Worm (Caenorhabditis elegans) whole organism, young adult: Measurements from ENCODE around the gene T21E8.4.

Experiments
- B0035.1 ChIP-seq: sonication (generic microtip); optimal IDR thresholded peaks from 2 replicates; lab custom pipeline; 2016; ENCODE audit warnings: missing genetic modification characterization, mild to moderate bottlenecking, missing compliant biosample characterization, missing genotype, missing genetic modification reagents
- F22D6.2 ChIP-seq: sonication (generic microtip); optimal IDR thresholded peaks from 2 replicates; lab custom pipeline; 2016; ENCODE audit warnings: mild to moderate bottlenecking, missing genetic modification characterization, missing compliant biosample characterization
- F37B4.10 ChIP-seq: fragments of 200-800 bp; sonication (Bioruptor generic); IDR thresholded peaks from 2 replicates; pipeline ENCODE4 v1.3.6; 2022; ENCODE audit warnings: missing genetic modification characterization, missing compliant biosample characterization
- K12H6.12 ChIP-seq: fragments of 200-800 bp; sonication (Bioruptor generic); optimal IDR thresholded peaks from 2 replicates; lab custom pipeline; 2018; ENCODE audit warnings: mild to moderate bottlenecking, missing genetic modification characterization, missing compliant biosample characterization
- T26A5.8 ChIP-seq: sonication (generic microtip); optimal IDR thresholded peaks from 2 replicates; lab custom pipeline; 2016; ENCODE audit warnings: missing genetic modification characterization, missing compliant biosample characterization
- Y53F4B.3 ChIP-seq: fragments of 200-800 bp; sonication (Bioruptor generic); IDR thresholded peaks from 2 replicates; pipeline ENCODE4 v1.3.6; 2022; ENCODE audit warnings: missing genetic modification reagents, missing genetic modification characterization, missing compliant biosample characterization
- Y53G8AR.9 ChIP-seq: fragments of 200-800 bp; sonication (Bioruptor generic); conservative IDR thresholded peaks from 2 replicates; pipeline ENCODE4 v1.3.6; 2022; ENCODE audit warnings: missing genetic modification reagents, missing genetic modification characterization, missing compliant biosample characterization
- Y56A3A.18 ChIP-seq: fragments of 200-800 bp; sonication (Bioruptor generic); IDR thresholded peaks from 2 replicates; pipeline ENCODE4 v1.3.6; 2022; ENCODE audit warnings: missing genetic modification reagents, missing genetic modification characterization, missing compliant biosample characterization
- Y67H2A.10 ChIP-seq: fragments of 200-800 bp; sonication (Bioruptor generic); conservative IDR thresholded peaks from 2 replicates; pipeline ENCODE4 v1.3.6; 2022; ENCODE audit warnings: missing genetic modification reagents, missing genetic modification characterization, missing compliant biosample characterization
- aptf-3 ChIP-seq: fragments of 200-800 bp; sonication (Bioruptor generic); IDR thresholded peaks from 2 replicates; pipeline ENCODE4 v1.3.6; 2022; ENCODE audit warnings: missing genetic modification characterization, missing compliant biosample characterization
- athp-1 ChIP-seq: sonication (generic microtip); optimal IDR thresholded peaks from 2 replicates; lab custom pipeline; 2017; ENCODE audit warnings: mild to moderate bottlenecking, missing genetic modification characterization, missing compliant biosample characterization
- attf-3 ChIP-seq: fragments of 200-800 bp; sonication (Bioruptor generic); conservative IDR thresholded peaks from 2 replicates; pipeline ENCODE4 v1.3.6; 2022; ENCODE audit warnings: missing genetic modification reagents, missing genetic modification characterization, missing compliant biosample characterization
- bed-1 ChIP-seq: fragments of 200-800 bp; sonication (Bioruptor generic); IDR thresholded peaks from 2 replicates; pipeline ENCODE4 v1.3.6; 2022; ENCODE audit warnings: missing genetic modification reagents, missing genetic modification characterization, missing compliant biosample characterization
- bed-2 ChIP-seq: fragments of 200-800 bp; sonication (Bioruptor generic); IDR thresholded peaks from 2 replicates; pipeline ENCODE4 v1.3.6; 2022; ENCODE audit warnings: missing genetic modification reagents, missing genetic modification characterization, missing compliant biosample characterization
- cebp-1 ChIP-seq, 2 experiments: fragments of 200-800 bp in 1 of 2; sonication (Bioruptor generic) in 1 of 2; sonication (generic microtip) in 1 of 2; IDR thresholded peaks in 1 of 2; optimal IDR thresholded peaks in 1 of 2; 2 replicates each; pipeline versions ENCODE4 v1.3.6 to Lab custom; 2017 to 2022; ENCODE audit warnings: missing compliant biosample characterization in 2 of 2, missing genetic modification characterization in 2 of 2, mild to moderate bottlenecking in 1 of 2, missing genetic modification reagents in 1 of 2, moderate library complexity in 1 of 2
- ceh-100 ChIP-seq: fragments of 200-800 bp; sonication (Bioruptor generic); IDR thresholded peaks from 2 replicates; pipeline ENCODE4 v1.3.6; 2022; ENCODE audit warnings: missing genetic modification reagents, missing genetic modification characterization, missing compliant biosample characterization
- ceh-40 ChIP-seq: fragments of 200-800 bp; sonication (Bioruptor generic); IDR thresholded peaks from 2 replicates; pipeline ENCODE4 v1.3.6; 2022; ENCODE audit warnings: missing genetic modification characterization, missing compliant biosample characterization
- die-1 ChIP-seq: sonication (generic microtip); optimal IDR thresholded peaks from 2 replicates; lab custom pipeline; 2016; ENCODE audit warnings: missing genotype, mild to moderate bottlenecking, missing genetic modification characterization, missing compliant biosample characterization
- ets-4 ChIP-seq: fragments of 200-800 bp; sonication (Bioruptor generic); optimal IDR thresholded peaks from 2 replicates; lab custom pipeline; 2018; ENCODE audit warnings: mild to moderate bottlenecking, missing genetic modification characterization, missing compliant biosample characterization
- gei-17 ChIP-seq: fragments of 200-800 bp; sonication (Bioruptor generic); optimal IDR thresholded peaks from 2 replicates; lab custom pipeline; 2018; ENCODE audit warnings: mild to moderate bottlenecking, missing genetic modification characterization, missing compliant biosample characterization
- hmg-20 ChIP-seq: fragments of 200-800 bp; sonication (Bioruptor generic); IDR thresholded peaks from 2 replicates; pipeline ENCODE4 v1.3.6; 2022; ENCODE audit warnings: missing genetic modification reagents, missing genetic modification characterization, missing compliant biosample characterization
- hsf-1 ChIP-seq: fragments of 200-800 bp; sonication (Bioruptor generic); IDR thresholded peaks from 2 replicates; pipeline ENCODE4 v1.3.6; 2022; ENCODE audit warnings: missing genetic modification reagents, missing genetic modification characterization, missing compliant biosample characterization
- lin-26 ChIP-seq: fragments of 200-800 bp; sonication (Bioruptor generic); IDR thresholded peaks from 2 replicates; pipeline ENCODE4 v1.3.6; 2022; ENCODE audit warnings: missing genetic modification reagents, missing genetic modification characterization, missing compliant biosample characterization
- lin-54 ChIP-seq: fragments of 200-800 bp; sonication (Bioruptor generic); optimal IDR thresholded peaks from 2 replicates; lab custom pipeline; 2018; ENCODE audit warnings: mild to moderate bottlenecking, missing genetic modification characterization, missing compliant biosample characterization
- lsy-27 ChIP-seq: sonication (generic microtip); optimal IDR thresholded peaks from 2 replicates; lab custom pipeline; 2017; ENCODE audit warnings: missing genetic modification characterization, mild to moderate bottlenecking, missing compliant biosample characterization, antibody characterized with exemption, missing genotype, borderline replicate concordance; ENCODE audit not compliant: insufficient read depth
- madf-8 ChIP-seq: fragments of 200-800 bp; sonication (Bioruptor generic); conservative IDR thresholded peaks from 2 replicates; pipeline ENCODE4 v1.3.6; 2022; ENCODE audit warnings: missing genetic modification reagents, missing genetic modification characterization, missing compliant biosample characterization
- mel-28 ChIP-seq: sonication (generic microtip); optimal IDR thresholded peaks from 2 replicates; lab custom pipeline; 2016; ENCODE audit warnings: borderline replicate concordance, mild to moderate bottlenecking, missing genetic modification characterization, missing compliant biosample characterization
- mes-4 ChIP-seq: sonication (generic microtip); optimal IDR thresholded peaks from 2 replicates; lab custom pipeline; 2016; ENCODE audit warnings: missing genotype, missing genetic modification characterization, missing compliant biosample characterization
- nhr-179 ChIP-seq: sonication (generic microtip); optimal IDR thresholded peaks from 2 replicates; lab custom pipeline; 2016; ENCODE audit warnings: mild to moderate bottlenecking, missing genetic modification characterization, missing compliant biosample characterization
- nhr-80 ChIP-seq: sonication (generic microtip); optimal IDR thresholded peaks from 2 replicates; lab custom pipeline; 2016; ENCODE audit warnings: missing genetic modification characterization, missing compliant biosample characterization
- pbrm-1 ChIP-seq: fragments of 200-800 bp; sonication (Bioruptor generic); IDR thresholded peaks from 2 replicates; pipeline ENCODE4 v1.3.6; 2022; ENCODE audit warnings: missing genetic modification reagents, missing genetic modification characterization, missing compliant biosample characterization
- snpc-1.3 ChIP-seq: sonication (generic microtip); optimal IDR thresholded peaks from 2 replicates; lab custom pipeline; 2017; ENCODE audit warnings: missing genetic modification characterization, mild to moderate bottlenecking, missing compliant biosample characterization, antibody characterized with exemption, moderate library complexity, missing genotype, missing genetic modification reagents; ENCODE audit not compliant: insufficient read depth
- snpc-4 ChIP-seq, 5 experiments: fragments of 150-350 bp in 1 of 5; sonication (generic microtip) in 4 of 5; optimal IDR thresholded peaks; 2 replicates each; lab custom pipeline; 2014 to 2018; ENCODE audit warnings: missing genetic modification characterization in 5 of 5, missing biosample characterization in 3 of 5, antibody characterized with exemption in 2 of 5, mild to moderate bottlenecking in 2 of 5, missing compliant biosample characterization in 2 of 5, missing genotype in 2 of 5, moderate library complexity in 2 of 5, missing genetic modification reagents in 1 of 5
- tbx-9 ChIP-seq: sonication (generic microtip); optimal IDR thresholded peaks from 2 replicates; lab custom pipeline; 2016; ENCODE audit warnings: borderline replicate concordance, missing genetic modification characterization, inconsistent platforms, missing compliant biosample characterization
- tlf-1 ChIP-seq: fragments of 200-800 bp; sonication (Bioruptor generic); optimal IDR thresholded peaks from 2 replicates; lab custom pipeline; 2018; ENCODE audit warnings: mild to moderate bottlenecking, missing genetic modification characterization, missing compliant biosample characterization
- unc-130 ChIP-seq: sonication (generic microtip); optimal IDR thresholded peaks from 2 replicates; lab custom pipeline; 2016; ENCODE audit warnings: missing genetic modification reagents, missing genetic modification characterization, missing compliant biosample characterization
- unc-62 ChIP-seq: fragments of 150-350 bp; optimal IDR thresholded peaks from 2 replicates; lab custom pipeline; 2014; ENCODE audit warnings: missing biosample characterization, missing genetic modification reagents, missing genetic modification characterization
- zim-3 ChIP-seq: sonication (generic microtip); optimal IDR thresholded peaks from 2 replicates; lab custom pipeline; 2017; ENCODE audit warnings: mild to moderate bottlenecking, missing genetic modification characterization, moderate library complexity, missing compliant biosample characterization
- ztf-18 ChIP-seq: sonication (generic microtip); optimal IDR thresholded peaks from 2 replicates; lab custom pipeline; 2016; ENCODE audit warnings: missing genotype, mild to moderate bottlenecking, missing genetic modification characterization, missing compliant biosample characterization
- ztf-25 ChIP-seq: fragments of 200-800 bp; sonication (Bioruptor generic); IDR thresholded peaks from 2 replicates; pipeline ENCODE4 v1.3.6; 2022; ENCODE audit warnings: missing genetic modification reagents, missing genetic modification characterization, missing compliant biosample characterization
- ztf-26 ChIP-seq: sonication (generic microtip); optimal IDR thresholded peaks from 2 replicates; lab custom pipeline; 2017; ENCODE audit warnings: missing genetic modification characterization, missing compliant biosample characterization

The T21E8.4 gene

DNA sequence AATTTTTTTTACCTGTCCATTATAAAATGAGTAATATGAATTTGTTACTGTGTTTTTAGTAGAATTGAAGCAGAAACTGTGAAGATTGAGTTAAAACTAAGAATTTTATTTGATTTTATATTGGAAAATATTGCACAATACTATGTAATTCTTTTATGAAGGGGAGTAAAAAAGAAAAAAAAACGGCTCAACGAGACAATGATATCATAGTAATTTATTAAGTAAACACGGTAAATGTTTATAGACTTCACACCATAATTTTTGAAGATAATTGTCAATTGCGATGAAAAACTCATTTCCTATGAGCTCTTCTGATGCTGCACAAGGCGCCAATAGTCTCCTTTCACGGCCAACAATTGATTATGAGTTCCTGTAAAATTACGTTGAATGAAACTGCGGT is 21.4 kb upstream of the T21E8.4 start, which contains the start of gene pgp-5:
Gene pgp-5 (minus strand): TSS at position 87 of the 400 bp plus-strand sequence.
- TF ChIP-seq T26A5.8 (tag; lab: Kevin White, UChicago) (no peak), die-1 (tag; lab: Kevin White, UChicago) (no peak), nhr-80 (tag; lab: Kevin White, UChicago) (no peak), tlf-1 (GFP tag; lab: Kevin White, UChicago) (no peak), F22D6.2 (tag; lab: Kevin White, UChicago) (no peak), tbx-9 (tag; lab: Kevin White, UChicago) (no peak), K12H6.12 (tag; lab: Kevin White, UChicago) (no peak), Y53F4B.3 (no peak), bed-1 (GFP tag; lab: Robert Waterston, UW) (no peak), ztf-26 (tag; lab: Kevin White, UChicago) (no peak), bed-2 (no peak), zim-3 (tag; lab: Kevin White, UChicago) (no peak), nhr-179 (tag; lab: Kevin White, UChicago) (no peak), ztf-18 (tag; lab: Kevin White, UChicago) (no peak), mel-28 (no peak), Y53G8AR.9 (GFP tag; lab: Robert Waterston, UW) (no peak), snpc-4 (GFP tag; optimal IDR thresholded peaks at IDR 0.05; lab: Kevin White, UChicago) (no peak), snpc-4 (tag; optimal IDR thresholded peaks at IDR 0.05; lab: Kevin White, UChicago) (no peak), ets-4 (GFP tag; lab: Kevin White, UChicago) (no peak), madf-8 (no peak), ceh-40 (GFP tag; lab: Robert Waterston, UW) (no peak)

DNA sequence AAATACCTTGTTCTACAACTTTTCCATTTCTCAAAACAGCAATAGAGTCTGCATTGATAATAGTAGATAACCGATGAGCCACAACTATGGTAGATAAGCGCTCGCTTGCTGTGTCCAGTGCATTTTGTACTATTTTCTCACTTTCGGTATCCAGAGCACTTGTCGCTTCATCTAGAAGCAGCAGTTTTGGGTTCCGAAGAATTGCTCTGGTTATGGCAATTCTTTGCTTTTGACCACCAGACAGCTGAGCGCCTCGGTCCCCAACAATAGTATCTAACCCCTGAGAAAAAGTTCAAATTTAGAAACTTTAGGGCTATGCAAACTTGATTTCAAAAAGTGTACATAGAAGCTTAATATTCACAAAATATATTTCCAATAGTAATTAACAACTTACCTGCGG is 21.0 kb upstream of the T21E8.4 start:
- no peak for TF ChIP-seq bed-2
- no peak for TF ChIP-seq nhr-80 (tag; lab: Kevin White, UChicago)
- no peak for TF ChIP-seq hsf-1 (GFP tag; lab: Robert Waterston, UW)
- TF ChIP-seq athp-1: no peak
- no peak for TF ChIP-seq nhr-179 (tag; lab: Kevin White, UChicago)
- no peak for TF ChIP-seq ceh-100 (GFP tag; lab: Robert Waterston, UW)
- TF ChIP-seq unc-130 (GFP tag; lab: Kevin White, UChicago): no peak
- TF ChIP-seq gei-17 (GFP tag; lab: Kevin White, UChicago): no peak
- no peak for TF ChIP-seq ztf-25
- no peak for TF ChIP-seq hmg-20 (GFP tag; lab: Robert Waterston, UW)
- TF ChIP-seq Y67H2A.10: no peak
- no peak for TF ChIP-seq lin-26 (GFP tag; lab: Robert Waterston, UW)
- TF ChIP-seq pbrm-1: no peak
- no peak for TF ChIP-seq lin-54 (GFP tag; lab: Kevin White, UChicago)
- TF ChIP-seq attf-3: no peak
- TF ChIP-seq lsy-27: no peak
- TF ChIP-seq Y56A3A.18: no peak
- no peak for TF ChIP-seq F37B4.10 (GFP tag; lab: Robert Waterston, UW)
- TF ChIP-seq mes-4 (tag; lab: Kevin White, UChicago): no peak

DNA sequence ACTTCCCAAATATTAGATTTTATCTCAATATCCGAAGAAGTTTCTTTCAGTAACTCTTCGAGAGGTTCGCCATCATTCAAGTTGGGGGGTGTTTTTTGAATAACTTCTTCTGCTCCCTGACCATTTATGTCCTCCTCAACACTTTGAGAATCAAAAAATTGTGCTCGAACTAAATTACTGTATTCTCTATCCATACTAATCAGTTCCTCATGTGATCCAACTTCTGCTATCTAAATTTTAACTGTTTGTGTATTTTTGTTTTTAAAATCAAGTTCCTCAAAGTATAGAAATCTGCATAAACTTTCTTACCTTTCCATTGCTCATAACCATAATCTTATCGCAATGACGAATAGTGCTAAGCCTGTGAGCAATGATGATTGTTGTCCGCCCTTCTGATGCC is 18.9 kb upstream of the T21E8.4 start:
- no peak for TF ChIP-seq snpc-1.3 (tag; lab: Kevin White, UChicago)
- no peak for TF ChIP-seq B0035.1 (tag; lab: Kevin White, UChicago)
- TF ChIP-seq unc-62: no peak
- no peak for TF ChIP-seq cebp-1 (GFP tag; IDR thresholded peaks at IDR 0.05; lab: Robert Waterston, UW)
- TF ChIP-seq cebp-1 (tag; optimal IDR thresholded peaks at IDR 0.05; lab: Kevin White, UChicago): no peak
- TF ChIP-seq nhr-179 (tag; lab: Kevin White, UChicago): no peak
- TF ChIP-seq K12H6.12 (tag; lab: Kevin White, UChicago): no peak
- no peak for TF ChIP-seq Y53G8AR.9 (GFP tag; lab: Robert Waterston, UW)
- TF ChIP-seq ets-4 (GFP tag; lab: Kevin White, UChicago): no peak
- no peak for TF ChIP-seq aptf-3 (GFP tag; lab: Robert Waterston, UW)
